Worm (Caenorhabditis elegans) whole organism, L4 larva: ENCODE results near the gene jip-1.

Source experiments
- D1046.2 ChIP-seq: fragments of 200-800 bp; sonication (Bioruptor generic); IDR thresholded peaks from 2 replicates; pipeline ENCODE4 v1.3.6; 2022; ENCODE audit warnings: missing genetic modification characterization, missing compliant biosample characterization
- F26F4.8 ChIP-seq: fragments of 200-800 bp; sonication (Bioruptor generic); conservative IDR thresholded peaks from 2 replicates; pipeline ENCODE4 v1.3.6; 2022; ENCODE audit warnings: missing genetic modification characterization, missing compliant biosample characterization
- F37D6.2 ChIP-seq: sonication (generic microtip); optimal IDR thresholded peaks from 2 replicates; lab custom pipeline; 2016; ENCODE audit warnings: mild to moderate bottlenecking, missing genetic modification characterization, missing compliant biosample characterization
- Y105C5A.15 ChIP-seq: fragments of 200-800 bp; sonication (Bioruptor generic); IDR thresholded peaks from 2 replicates; pipeline ENCODE4 v1.3.6; 2022; ENCODE audit warnings: missing genetic modification characterization, missing compliant biosample characterization
- Y48G9A.11 ChIP-seq: fragments of 200-800 bp; sonication (Bioruptor generic); IDR thresholded peaks from 2 replicates; pipeline ENCODE4 v1.3.6; 2022; ENCODE audit warnings: missing genetic modification reagents, missing genetic modification characterization, missing compliant biosample characterization
- Y5F2A.4 ChIP-seq: fragments of 200-800 bp; sonication (Bioruptor generic); optimal IDR thresholded peaks from 2 replicates; lab custom pipeline; 2018; ENCODE audit warnings: mild to moderate bottlenecking, missing genetic modification characterization, missing compliant biosample characterization
- ZK546.5 ChIP-seq, 2 experiments: sonication (generic microtip); optimal IDR thresholded peaks; 2 replicates each; lab custom pipeline; 2017; ENCODE audit warnings: missing biosample characterization in 2 of 2, missing genetic modification characterization in 2 of 2
- aly-2 ChIP-seq: sonication (generic microtip); optimal IDR thresholded peaks from 2 replicates; lab custom pipeline; 2018; ENCODE audit warnings: missing biosample characterization, missing genetic modification characterization
- ama-1 ChIP-seq: fragments of 150-350 bp; optimal IDR thresholded peaks from 2 replicates; lab custom pipeline; 2014; ENCODE audit warnings: inconsistent platforms, mixed read lengths
- attf-4 ChIP-seq: sonication (generic microtip); optimal IDR thresholded peaks from 3 replicates; lab custom pipeline; 2017; ENCODE audit warnings: missing biosample characterization, missing genetic modification characterization
- ceh-20 ChIP-seq: fragments of 200-800 bp; sonication (Bioruptor generic); IDR thresholded peaks from 2 replicates; pipeline ENCODE4 v1.3.6; 2022; ENCODE audit warnings: missing genetic modification reagents, missing genetic modification characterization, missing compliant biosample characterization
- ceh-28 ChIP-seq: fragments of 150-350 bp; optimal IDR thresholded peaks from 2 replicates; lab custom pipeline; 2014; ENCODE audit warnings: missing biosample characterization, missing genetic modification reagents, missing genetic modification characterization
- cey-2 ChIP-seq: sonication (generic microtip); optimal IDR thresholded peaks from 3 replicates; lab custom pipeline; 2017; ENCODE audit warnings: missing genetic modification characterization, mild to moderate bottlenecking, missing compliant biosample characterization, antibody characterized with exemption, borderline replicate concordance; ENCODE audit not compliant: insufficient read depth
- ctbp-1 ChIP-seq: fragments of 200-800 bp; sonication (Bioruptor generic); IDR thresholded peaks from 2 replicates; pipeline ENCODE4 v1.3.6; 2022; ENCODE audit warnings: missing genetic modification reagents, missing genetic modification characterization, missing compliant biosample characterization
- daf-12 ChIP-seq: fragments of 150-350 bp; optimal IDR thresholded peaks from 2 replicates; lab custom pipeline; 2014; ENCODE audit warnings: missing biosample characterization, missing genetic modification reagents, missing genetic modification characterization
- daf-8 ChIP-seq: fragments of 200-800 bp; sonication (Bioruptor generic); IDR thresholded peaks from 2 replicates; pipeline ENCODE4 v1.3.6; 2022; ENCODE audit warnings: missing genetic modification characterization, missing compliant biosample characterization
- dpl-1 ChIP-seq: fragments of 150-350 bp; optimal IDR thresholded peaks from 2 replicates; lab custom pipeline; 2014; ENCODE audit warnings: missing biosample characterization, missing genetic modification reagents, missing genetic modification characterization
- dve-1 ChIP-seq: sonication (generic microtip); optimal IDR thresholded peaks from 2 replicates; lab custom pipeline; 2017; ENCODE audit warnings: antibody characterized with exemption, mild to moderate bottlenecking, missing genetic modification characterization, missing compliant biosample characterization; ENCODE audit not compliant: insufficient read depth
- fkh-10 ChIP-seq: fragments of 150-350 bp; optimal IDR thresholded peaks from 2 replicates; lab custom pipeline; 2014; ENCODE audit warnings: missing biosample characterization, missing genetic modification reagents, missing genetic modification characterization
- hmg-1.1 ChIP-seq: fragments of 200-800 bp; sonication (Bioruptor generic); IDR thresholded peaks from 2 replicates; pipeline ENCODE4 v1.3.6; 2022; ENCODE audit warnings: missing genetic modification reagents, missing genetic modification characterization, missing compliant biosample characterization
- jun-1 ChIP-seq: fragments of 150-350 bp; optimal IDR thresholded peaks from 2 replicates; lab custom pipeline; 2014; ENCODE audit warnings: missing biosample characterization, missing genetic modification reagents, missing genetic modification characterization
- lin-13 ChIP-seq: fragments of 150-350 bp; optimal IDR thresholded peaks from 2 replicates; lab custom pipeline; 2014; ENCODE audit warnings: missing biosample characterization, missing genetic modification reagents, missing genetic modification characterization
- lin-15B ChIP-seq: fragments of 150-350 bp; sonication (generic microtip); optimal IDR thresholded peaks from 3 replicates; lab custom pipeline; 2014; ENCODE audit warnings: missing biosample characterization, missing genetic modification characterization
- lsy-2 ChIP-seq, 2 experiments: fragments of 150-350 bp in 1 of 2; sonication (generic microtip) in 1 of 2; optimal IDR thresholded peaks; 2 replicates each; lab custom pipeline; 2014 to 2017; ENCODE audit warnings: missing biosample characterization in 2 of 2, missing genetic modification characterization in 2 of 2
- madf-5 ChIP-seq, 2 experiments: fragments of 200-800 bp; sonication (Bioruptor generic); IDR thresholded peaks; 2 replicates each; pipeline ENCODE4 v1.3.6; 2022; ENCODE audit warnings: missing compliant biosample characterization in 2 of 2, missing genetic modification characterization in 2 of 2
- mxl-3 ChIP-seq: fragments of 200-800 bp; sonication (Bioruptor generic); optimal IDR thresholded peaks from 2 replicates; lab custom pipeline; 2018; ENCODE audit warnings: mild to moderate bottlenecking, missing genetic modification characterization, missing compliant biosample characterization
- nhr-102 ChIP-seq: sonication (generic microtip); optimal IDR thresholded peaks from 2 replicates; lab custom pipeline; 2016; ENCODE audit warnings: mild to moderate bottlenecking, missing genetic modification characterization, moderate library complexity, missing compliant biosample characterization
- pha-4 ChIP-seq, 2 experiments: fragments of 150-350 bp in 1 of 2; fragments of 200-800 bp in 1 of 2; sonication (Bioruptor generic) in 1 of 2; IDR thresholded peaks in 1 of 2; optimal IDR thresholded peaks in 1 of 2; 2 replicates each; pipeline versions ENCODE4 v1.3.6 to Lab custom; 2014 to 2022; ENCODE audit warnings: missing genetic modification characterization in 2 of 2, missing genetic modification reagents in 2 of 2, missing biosample characterization in 1 of 2, missing compliant biosample characterization in 1 of 2
- rbr-2 ChIP-seq: sonication (generic microtip); optimal IDR thresholded peaks from 2 replicates; lab custom pipeline; 2016; ENCODE audit warnings: missing genotype, missing genetic modification characterization, missing compliant biosample characterization
- set-16 ChIP-seq: fragments of 200-800 bp; sonication (Bioruptor generic); IDR thresholded peaks from 2 replicates; pipeline ENCODE4 v1.3.6; 2022; ENCODE audit warnings: missing genetic modification reagents, missing genetic modification characterization, missing compliant biosample characterization
- snpc-1.2 ChIP-seq: fragments of 200-800 bp; sonication (Bioruptor generic); IDR thresholded peaks from 2 replicates; pipeline ENCODE4 v1.3.6; 2022; ENCODE audit warnings: missing genetic modification reagents, missing genetic modification characterization, missing compliant biosample characterization
- spr-1 ChIP-seq: sonication (generic microtip); optimal IDR thresholded peaks from 2 replicates; lab custom pipeline; 2016; ENCODE audit warnings: mild to moderate bottlenecking, missing genetic modification characterization, missing compliant biosample characterization
- spr-3 ChIP-seq: fragments of 200-800 bp; sonication (Bioruptor generic); optimal IDR thresholded peaks from 2 replicates; lab custom pipeline; 2018; ENCODE audit warnings: mild to moderate bottlenecking, missing genetic modification characterization, missing compliant biosample characterization
- tra-1 ChIP-seq: fragments of 200-800 bp; sonication (Bioruptor generic); IDR thresholded peaks from 2 replicates; pipeline ENCODE4 v1.3.6; 2022; ENCODE audit warnings: missing genetic modification reagents, missing genetic modification characterization, missing compliant biosample characterization
- unc-39 ChIP-seq: sonication (generic microtip); optimal IDR thresholded peaks from 2 replicates; lab custom pipeline; 2017; ENCODE audit warnings: missing biosample characterization, missing genetic modification characterization
- vab-7 ChIP-seq: fragments of 200-800 bp; sonication (Bioruptor generic); IDR thresholded peaks from 2 replicates; pipeline ENCODE4 v1.3.6; 2022; ENCODE audit warnings: missing genetic modification reagents, missing genetic modification characterization, missing compliant biosample characterization
- zfp-3 ChIP-seq: fragments of 200-800 bp; sonication (Bioruptor generic); conservative IDR thresholded peaks from 2 replicates; pipeline ENCODE4 v1.3.6; 2022; ENCODE audit warnings: missing genetic modification reagents, missing genetic modification characterization, missing compliant biosample characterization
- ztf-7 ChIP-seq: fragments of 150-350 bp; optimal IDR thresholded peaks from 2 replicates; lab custom pipeline; 2014; ENCODE audit warnings: missing biosample characterization, missing genetic modification characterization

jip-1 gene

ce11 chrII:1320412-1320811 lies 6.4 kb upstream of the jip-1 start (continued):
- TF ChIP-seq Y48G9A.11 (GFP tag; lab: Robert Waterston, UW) = peak; percentile 93
- peak; percentile 93 for TF ChIP-seq spr-1 (tag; lab: Kevin White, UChicago)
- peak; percentile 21 for TF ChIP-seq aly-2 (tag; lab: Kevin White, UChicago)
- TF ChIP-seq D1046.2 = peak; percentile 90
- peak; percentile 94 for TF ChIP-seq ama-1 (lab: Kevin White, UChicago)
- TF ChIP-seq dpl-1 = peak; percentile 99
- peak; percentile 86 for TF ChIP-seq mxl-3 (GFP tag; lab: Kevin White, UChicago)
- TF ChIP-seq ztf-7 (tag; lab: Kevin White, UChicago) = peak; percentile 62
- TF ChIP-seq Y5F2A.4 (GFP tag; lab: Kevin White, UChicago) = peak; percentile 56
- peak; percentile 95 for TF ChIP-seq tra-1 (GFP tag; lab: Robert Waterston, UW)
- peak; percentile 83 to 97 for TF ChIP-seq lsy-2 (tag; optimal IDR thresholded peaks at IDR 0.05; lab: Kevin White, UChicago)
- peak; percentile 97 for TF ChIP-seq ceh-20 (GFP tag; lab: Robert Waterston, UW)
- peak; percentile 89 to 98 for TF ChIP-seq ZK546.5 (tag; optimal IDR thresholded peaks at IDR 0.05; lab: Kevin White, UChicago)
- TF ChIP-seq attf-4 (tag; lab: Kevin White, UChicago) = no peak
- peak; percentile 98 for TF ChIP-seq lin-13 (GFP tag; lab: Kevin White, UChicago)
- peak; percentile 88 for TF ChIP-seq ctbp-1 (GFP tag; lab: Robert Waterston, UW)
- TF ChIP-seq cey-2 (tag; lab: Kevin White, UChicago) = no peak
- peak; percentile 80 for TF ChIP-seq snpc-1.2 (GFP tag; lab: Robert Waterston, UW)
- TF ChIP-seq jun-1 = peak; percentile 82
- peak; percentile 80; the same call in 1 of the 2 replicates for TF ChIP-seq Y105C5A.15
- peak; percentile 90 for TF ChIP-seq F37D6.2 (tag; lab: Kevin White, UChicago)
- TF ChIP-seq vab-7 (GFP tag; lab: Robert Waterston, UW) = peak; percentile 92
- peak; percentile 94 for TF ChIP-seq hmg-1.1 (GFP tag; lab: Robert Waterston, UW)
- peak; percentile 96 for TF ChIP-seq spr-3 (GFP tag; lab: Kevin White, UChicago)
- peak; percentile 95 for TF ChIP-seq pha-4 (GFP tag; IDR thresholded peaks at IDR 0.05; lab: Robert Waterston, UW)
- peak; percentile 7 for TF ChIP-seq pha-4 (tag; optimal IDR thresholded peaks at IDR 0.05; lab: Kevin White, UChicago)
- no peak for TF ChIP-seq F26F4.8 (GFP tag; lab: Robert Waterston, UW)
- TF ChIP-seq rbr-2 (tag; lab: Kevin White, UChicago) = peak; percentile 96
- no peak for TF ChIP-seq unc-39 (tag; lab: Kevin White, UChicago)
- peak; percentile 86 for TF ChIP-seq lin-15B (tag; lab: Kevin White, UChicago)
- TF ChIP-seq daf-12 = no peak
- peak; percentile 78 for TF ChIP-seq fkh-10 (GFP tag; lab: Kevin White, UChicago)
- TF ChIP-seq nhr-102 (tag; lab: Kevin White, UChicago) = peak; percentile 94
- TF ChIP-seq, all 104 proteins: peak for 84

- TF ChIP-seq set-16 (GFP tag; lab: Robert Waterston, UW) = peak; percentile 92
- 0 out of 2 replicates have a peak, but pooled peaks have one; percentile 11 for TF ChIP-seq daf-8 (GFP tag; lab: Robert Waterston, UW)
- no peak for TF ChIP-seq Y5F2A.4 (GFP tag; lab: Kevin White, UChicago)
- no peak for TF ChIP-seq aly-2 (tag; lab: Kevin White, UChicago)
- peak; percentile 49 for TF ChIP-seq ceh-28 (tag; lab: Kevin White, UChicago)
- TF ChIP-seq madf-5 (GFP tag; IDR thresholded peaks at IDR 0.05; lab: Robert Waterston, UW) = 0 out of 4 replicates have a peak, but pooled peaks of 1 of the 2 experiments have one; percentile 5
- no peak for TF ChIP-seq dve-1 (tag; lab: Kevin White, UChicago)
- 0 out of 2 replicates have a peak, but pooled peaks have one; percentile 24 for TF ChIP-seq zfp-3 (GFP tag; lab: Robert Waterston, UW)
These were observed 5.6 kb upstream of the jip-1 start, which contains the start of gene vig-1 for ce11 chrII:1320987-1321807. Gene vig-1, plus strand, starts transcription at chrII:1321037.
